Fruit fly (Drosophila melanogaster) whole organism, embryonic: ENCODE measurements around the gene Syt14.

Experiments used
- ATbp ChIP-seq: fragments of 200-800 bp; sonication (Bioruptor generic); optimal IDR thresholded peaks from 2 replicates; lab custom pipeline; 2017; ENCODE audit warnings: missing biosample characterization, mild to moderate bottlenecking, missing genetic modification characterization, missing genetic modification reagents
- Adf1 ChIP-seq: fragments of 200-800 bp; sonication (Bioruptor generic); IDR thresholded peaks from 2 replicates; pipeline ENCODE4 v1.3.6; 2022; ENCODE audit warnings: missing biosample characterization, missing genetic modification characterization
- BEAF-32 ChIP-seq: fragments of 200-800 bp; sonication (Bioruptor generic); optimal IDR thresholded peaks from 3 replicates; lab custom pipeline; 2017; ENCODE audit warnings: missing biosample characterization, missing genetic modification characterization, mild to moderate bottlenecking, moderate library complexity, missing genetic modification reagents
- CG10543 ChIP-seq: fragments of 200-800 bp; sonication (Bioruptor generic); optimal IDR thresholded peaks from 3 replicates; lab custom pipeline; 2017; ENCODE audit warnings: missing biosample characterization, mild to moderate bottlenecking, missing genetic modification characterization, moderate library complexity
- CG12071 ChIP-seq: fragments of 200-800 bp; sonication (Bioruptor generic); optimal IDR thresholded peaks from 3 replicates; lab custom pipeline; 2018; ENCODE audit warnings: missing biosample characterization, mild to moderate bottlenecking, missing genetic modification characterization
- CG15514 ChIP-seq: fragments of 200-800 bp; sonication (Bioruptor generic); optimal IDR thresholded peaks from 3 replicates; lab custom pipeline; 2017; ENCODE audit warnings: missing biosample characterization, missing genetic modification characterization, mild to moderate bottlenecking, moderate library complexity, missing genetic modification reagents
- CG17612 ChIP-seq: fragments of 200-800 bp; sonication (Bioruptor generic); IDR thresholded peaks from 2 replicates; pipeline ENCODE4 v1.3.6; 2022; ENCODE audit warnings: missing biosample characterization, missing genetic modification characterization
- CG18599 ChIP-seq: fragments of 200-800 bp; sonication (Bioruptor generic); optimal IDR thresholded peaks from 3 replicates; lab custom pipeline; 2017; ENCODE audit warnings: missing biosample characterization, missing genetic modification characterization, mild to moderate bottlenecking, moderate library complexity, missing genetic modification reagents
- CG3163 ChIP-seq: fragments of 200-800 bp; sonication (Bioruptor generic); optimal IDR thresholded peaks from 3 replicates; lab custom pipeline; 2016; ENCODE audit warnings: missing biosample characterization, missing genetic modification characterization
- CG32767 ChIP-seq: fragments of 200-800 bp; sonication (Bioruptor generic); IDR thresholded peaks from 2 replicates; pipeline ENCODE4 v1.3.6; 2022; ENCODE audit warnings: missing biosample characterization, missing genetic modification characterization
- CG4360 ChIP-seq: fragments of 200-800 bp; sonication (Bioruptor generic); IDR thresholded peaks from 2 replicates; pipeline ENCODE4 v1.3.6; 2022; ENCODE audit warnings: missing biosample characterization, missing genetic modification characterization
- CG6175 ChIP-seq: fragments of 200-800 bp; sonication (Bioruptor generic); IDR thresholded peaks from 3 replicates; pipeline ENCODE4 v1.3.6; 2022; ENCODE audit warnings: missing biosample characterization, missing genetic modification characterization
- CG7271 ChIP-seq: fragments of 200-800 bp; sonication (Bioruptor generic); optimal IDR thresholded peaks from 2 replicates; lab custom pipeline; 2018; ENCODE audit warnings: missing biosample characterization, mild to moderate bottlenecking, missing genetic modification characterization, moderate library complexity
- CG8290 ChIP-seq, 3 experiments: fragments of 200-800 bp; sonication (Bioruptor generic); optimal IDR thresholded peaks; 2 replicates each; lab custom pipeline; 2016 to 2019; ENCODE audit warnings: missing biosample characterization in 3 of 3, missing genetic modification characterization in 3 of 3, mild to moderate bottlenecking in 2 of 3, moderate library complexity in 1 of 3
- Deaf1 ChIP-seq: fragments of 200-800 bp; optimal IDR thresholded peaks from 3 replicates; lab custom pipeline; 2019; ENCODE audit warnings: missing biosample characterization, mild to moderate bottlenecking, missing genetic modification characterization, moderate library complexity
- HmgD ChIP-seq: fragments of 200-800 bp; sonication (Bioruptor generic); optimal IDR thresholded peaks from 3 replicates; lab custom pipeline; 2016; ENCODE audit warnings: missing biosample characterization, missing genetic modification characterization
- Hmr ChIP-seq: fragments of 200-800 bp; sonication (Bioruptor generic); optimal IDR thresholded peaks from 3 replicates; lab custom pipeline; 2017; ENCODE audit warnings: mild to moderate bottlenecking, missing biosample characterization, missing genetic modification reagents, missing genetic modification characterization
- Hr51 ChIP-seq, 2 experiments: fragments of 200-800 bp; sonication (Bioruptor generic); optimal IDR thresholded peaks; 2 replicates in 1 of 2; 3 replicates in 1 of 2; lab custom pipeline; 2016 to 2018; ENCODE audit warnings: missing biosample characterization in 2 of 2, missing genetic modification characterization in 2 of 2, mild to moderate bottlenecking in 1 of 2, moderate library complexity in 1 of 2
- Lhr ChIP-seq: fragments of 200-800 bp; sonication (Bioruptor generic); optimal IDR thresholded peaks from 3 replicates; lab custom pipeline; 2017; ENCODE audit warnings: mild to moderate bottlenecking, missing biosample characterization, missing genetic modification reagents, missing genetic modification characterization
- NfI ChIP-seq: fragments of 200-800 bp; sonication (Bioruptor generic); optimal IDR thresholded peaks from 3 replicates; lab custom pipeline; 2018; ENCODE audit warnings: missing biosample characterization, mild to moderate bottlenecking, missing genetic modification characterization, moderate library complexity
- Pdp1 ChIP-seq, 2 experiments: fragments of 200-800 bp; sonication (Bioruptor generic); optimal IDR thresholded peaks; 3 replicates each; lab custom pipeline; 2016; ENCODE audit warnings: missing biosample characterization in 2 of 2, missing genetic modification characterization in 2 of 2, mild to moderate bottlenecking in 1 of 2, moderate library complexity in 1 of 2
- Scr ChIP-seq: fragments of 200-800 bp; sonication (Bioruptor generic); IDR thresholded peaks from 2 replicates; pipeline ENCODE4 v1.3.6; 2022; ENCODE audit warnings: missing biosample characterization, missing genetic modification characterization; ENCODE audit not compliant: partially characterized antibody
- Side ChIP-seq: fragments of 200-800 bp; sonication (Bioruptor generic); optimal IDR thresholded peaks from 2 replicates; lab custom pipeline; 2016; ENCODE audit warnings: missing biosample characterization, missing genetic modification characterization
- Trl ChIP-seq, 3 experiments: fragments of >200 bp in 2 of 3; fragments of 200-800 bp in 1 of 3; sonication (Bioruptor generic) in 1 of 3; optimal IDR thresholded peaks; 2 replicates in 1 of 3; 3 replicates in 2 of 3; lab custom pipeline; 2016 to 2017; ENCODE audit warnings: missing biosample characterization in 1 of 3, missing genetic modification characterization in 1 of 3
- amos ChIP-seq: fragments of 200-800 bp; sonication (Bioruptor generic); IDR thresholded peaks from 2 replicates; pipeline ENCODE4 v1.3.6; 2022; ENCODE audit warnings: missing biosample characterization, missing genetic modification characterization; ENCODE audit not compliant: partially characterized antibody
- caup ChIP-seq: fragments of 200-800 bp; sonication (Bioruptor generic); optimal IDR thresholded peaks from 3 replicates; lab custom pipeline; 2017; ENCODE audit warnings: missing biosample characterization, mild to moderate bottlenecking, missing genetic modification characterization, moderate library complexity; ENCODE audit not compliant: severe bottlenecking
- chinmo ChIP-seq: fragments of 200-800 bp; sonication (Bioruptor generic); IDR thresholded peaks from 4 replicates; pipeline ENCODE4 v1.3.6; 2022; ENCODE audit warnings: missing biosample characterization, missing genetic modification characterization; ENCODE audit not compliant: partially characterized antibody
- crol ChIP-seq: fragments of 200-800 bp; sonication (Bioruptor generic); IDR thresholded peaks from 2 replicates; pipeline ENCODE4 v1.3.6; 2022; ENCODE audit warnings: missing biosample characterization, missing genetic modification characterization
- exex ChIP-seq: fragments of 200-800 bp; sonication (Bioruptor generic); optimal IDR thresholded peaks from 4 replicates; lab custom pipeline; 2018; ENCODE audit warnings: missing biosample characterization, mild to moderate bottlenecking, missing genetic modification characterization, moderate library complexity
- grn ChIP-seq: fragments of 200-800 bp; sonication (Bioruptor generic); optimal IDR thresholded peaks from 3 replicates; lab custom pipeline; 2017; ENCODE audit warnings: missing biosample characterization, missing genetic modification characterization
- gsb-n ChIP-seq: fragments of 200-800 bp; sonication (Bioruptor generic); optimal IDR thresholded peaks from 3 replicates; lab custom pipeline; 2018; ENCODE audit warnings: missing biosample characterization, mild to moderate bottlenecking, missing genetic modification characterization
- hkb ChIP-seq, 2 experiments: fragments of 200-800 bp in 1 of 2; fragments of >200 bp in 1 of 2; sonication (Bioruptor generic) in 1 of 2; IDR thresholded peaks in 1 of 2; optimal IDR thresholded peaks in 1 of 2; 2 replicates each; pipeline versions ENCODE4 v1.3.6 to Lab custom; 2017 to 2022; ENCODE audit warnings: missing biosample characterization in 1 of 2, missing genetic modification characterization in 1 of 2
- jigr1 ChIP-seq: fragments of 200-800 bp; sonication (Bioruptor generic); IDR thresholded peaks from 3 replicates; pipeline ENCODE4 v1.3.6; 2022; ENCODE audit warnings: missing biosample characterization, missing genetic modification characterization
- knrl ChIP-seq: fragments of 200-800 bp; sonication (Bioruptor generic); IDR thresholded peaks from 3 replicates; pipeline ENCODE4 v1.3.6; 2022; ENCODE audit warnings: missing biosample characterization, missing genetic modification characterization; ENCODE audit not compliant: partially characterized antibody
- lab ChIP-seq: fragments of 200-800 bp; sonication (Bioruptor generic); optimal IDR thresholded peaks from 3 replicates; lab custom pipeline; 2017; ENCODE audit warnings: missing biosample characterization, missing genetic modification characterization, mild to moderate bottlenecking, moderate library complexity, missing genetic modification reagents
- pb ChIP-seq: fragments of 200-800 bp; sonication (Bioruptor generic); optimal IDR thresholded peaks from 3 replicates; lab custom pipeline; 2016; ENCODE audit warnings: missing biosample characterization, missing genetic modification characterization
- pita ChIP-seq: fragments of 200-800 bp; sonication (Bioruptor generic); optimal IDR thresholded peaks from 2 replicates; lab custom pipeline; 2017; ENCODE audit warnings: missing biosample characterization, mild to moderate bottlenecking, missing genetic modification characterization
- sima ChIP-seq: fragments of 200-800 bp; sonication (Bioruptor generic); optimal IDR thresholded peaks from 2 replicates; lab custom pipeline; 2016; ENCODE audit warnings: missing biosample characterization, missing genetic modification characterization
- slou ChIP-seq: fragments of 200-800 bp; sonication (Bioruptor generic); optimal IDR thresholded peaks from 3 replicates; lab custom pipeline; 2016; ENCODE audit warnings: missing biosample characterization, missing genetic modification characterization
- so ChIP-seq: fragments of 200-800 bp; sonication (Bioruptor generic); IDR thresholded peaks from 3 replicates; pipeline ENCODE4 v1.3.6; 2022; ENCODE audit warnings: missing biosample characterization, missing genetic modification characterization
- unc-4 ChIP-seq: fragments of 200-800 bp; sonication (Bioruptor generic); IDR thresholded peaks from 2 replicates; pipeline ENCODE4 v1.3.6; 2022; ENCODE audit warnings: missing biosample characterization, missing genetic modification characterization; ENCODE audit not compliant: partially characterized antibody
- unpg ChIP-seq: fragments of 200-800 bp; sonication (Bioruptor generic); optimal IDR thresholded peaks from 3 replicates; lab custom pipeline; 2018; ENCODE audit warnings: missing biosample characterization, mild to moderate bottlenecking, missing genetic modification characterization, moderate library complexity
- yki ChIP-seq: fragments of >200 bp; optimal IDR thresholded peaks from 3 replicates; lab custom pipeline; 2018
- zen2 ChIP-seq: fragments of 200-800 bp; sonication (Bioruptor generic); IDR thresholded peaks from 3 replicates; pipeline ENCODE4 v1.3.6; 2022; ENCODE audit warnings: missing biosample characterization, missing genetic modification characterization; ENCODE audit not compliant: partially characterized antibody

Syt14 gene

DNA sequence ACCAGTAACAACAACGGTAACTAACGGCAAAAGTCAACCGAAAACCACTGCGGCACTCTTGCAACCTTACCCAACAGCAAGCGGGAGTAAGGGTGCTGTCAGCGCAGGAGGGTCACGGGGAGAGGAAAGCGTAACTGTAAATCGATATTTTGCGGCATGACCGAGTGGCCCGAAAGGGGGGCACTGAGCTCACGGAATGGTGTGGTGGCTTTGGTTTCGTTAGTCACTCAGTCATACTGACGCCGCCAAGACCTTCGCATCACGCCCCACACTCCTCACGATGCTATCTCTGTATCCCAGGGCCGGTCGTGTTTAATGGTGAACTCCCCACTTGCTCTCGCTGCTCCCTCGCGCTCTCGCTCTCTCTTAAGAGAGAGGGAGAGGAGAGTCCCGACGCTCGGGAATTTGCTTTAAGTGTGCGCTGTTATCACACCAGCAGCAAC lies 41.8 kb upstream of the Syt14 start (continued):
- TF ChIP-seq jigr1, result no peak
- TF ChIP-seq pita (GFP tag; lab: Kevin White, UChicago), result no peak
- TF ChIP-seq gsb-n (tag; lab: Kevin White, UChicago), result no peak
- 0 out of 2 replicates have a peak, but pooled peaks have one; percentile 19 for TF ChIP-seq amos
- no peak for TF ChIP-seq exex (tag; lab: Kevin White, UChicago)
- TF ChIP-seq so (GFP tag; lab: Robert Waterston, UW), result 0 out of 3 replicates have a peak, but pooled peaks have one; percentile 31
- 0 out of 3 replicates have a peak, but pooled peaks have one; percentile 21 for TF ChIP-seq zen2
- TF ChIP-seq CG17612 (GFP tag; lab: Robert Waterston, UW), result no peak
- no peak for TF ChIP-seq hkb (optimal IDR thresholded peaks at IDR 0.05; lab: Kevin White, UChicago)
- TF ChIP-seq hkb (GFP tag; IDR thresholded peaks at IDR 0.05; lab: Robert Waterston, UW), result peak; percentile 65
- peak; percentile 10 for TF ChIP-seq NfI (GFP tag; lab: Kevin White, UChicago)
- TF ChIP-seq unc-4 (GFP tag; lab: Robert Waterston, UW), result no peak
- no peak for TF ChIP-seq slou (GFP tag; lab: Kevin White, UChicago)
- peak in 1 of 2 experiments; percentile 54 for TF ChIP-seq Hr51 (GFP tag; optimal IDR thresholded peaks at IDR 0.05; lab: Kevin White, UChicago)
- TF ChIP-seq CG15514 (GFP tag; lab: Kevin White, UChicago), result no peak
- TF ChIP-seq Pdp1 (GFP tag; optimal IDR thresholded peaks at IDR 0.05; lab: Kevin White, UChicago), result peak in 1 of 2 experiments; percentile 0
- TF ChIP-seq CG8290 (GFP tag; optimal IDR thresholded peaks at IDR 0.05; lab: Kevin White, UChicago), result no peak
- peak in 1 of 2 experiments; percentile 40 for TF ChIP-seq CG8290 (tag; optimal IDR thresholded peaks at IDR 0.05; lab: Kevin White, UChicago)
- peak; percentile 69; the same call in 1 of the 3 replicates for TF ChIP-seq CG6175 (GFP tag; lab: Robert Waterston, UW)
- TF ChIP-seq Hmr, result peak; percentile 55
- no peak for TF ChIP-seq CG7271
- TF ChIP-seq knrl (GFP tag; lab: Robert Waterston, UW), result 0 out of 3 replicates have a peak, but pooled peaks have one; percentile 26
- TF ChIP-seq sima (GFP tag; lab: Kevin White, UChicago), result no peak
- TF ChIP-seq ATbp, result no peak
- TF ChIP-seq CG3163 (GFP tag; lab: Kevin White, UChicago), result no peak
- no peak for TF ChIP-seq HmgD (GFP tag; lab: Kevin White, UChicago)
- TF ChIP-seq BEAF-32, result peak; percentile 21
- TF ChIP-seq caup (GFP tag; lab: Kevin White, UChicago), result peak; percentile 2
- peak; percentile 88 for TF ChIP-seq Deaf1 (tag; lab: Kevin White, UChicago)
- peak; percentile 7 for TF ChIP-seq Lhr (GFP tag; lab: Kevin White, UChicago)
- peak; percentile 51 for TF ChIP-seq grn
- TF ChIP-seq unpg (GFP tag; lab: Kevin White, UChicago), result no peak
- TF ChIP-seq CG10543 (GFP tag; lab: Kevin White, UChicago), result peak; percentile 72
- TF ChIP-seq CG4360 (GFP tag; lab: Robert Waterston, UW), result peak; percentile 52; the same call in 1 of the 2 replicates
- TF ChIP-seq chinmo (GFP tag; lab: Robert Waterston, UW), result peak; percentile 75; the same call in 1 of the 4 replicates
- TF ChIP-seq CG32767 (GFP tag; lab: Robert Waterston, UW), result no peak
- peak; percentile 71 to 77 for TF ChIP-seq Trl (optimal IDR thresholded peaks at IDR 0.05; lab: Kevin White, UChicago)
- no peak for TF ChIP-seq Trl (GFP tag; optimal IDR thresholded peaks at IDR 0.05; lab: Kevin White, UChicago)
- TF ChIP-seq Adf1 (GFP tag; lab: Robert Waterston, UW), result peak; percentile 61; the same call in 1 of the 2 replicates
- TF ChIP-seq CG12071 (GFP tag; lab: Kevin White, UChicago), result peak; percentile 27
- TF ChIP-seq CG18599 (GFP tag; lab: Kevin White, UChicago), result peak; percentile 41
- peak; percentile 27 for TF ChIP-seq yki (lab: Kevin White, UChicago)
- TF ChIP-seq Scr (GFP tag; lab: Robert Waterston, UW), result 0 out of 2 replicates have a peak, but pooled peaks have one; percentile 25
- TF ChIP-seq Side (GFP tag; lab: Kevin White, UChicago), result no peak
- TF ChIP-seq lab (GFP tag; lab: Kevin White, UChicago), result peak; percentile 50
- peak; percentile 91 for TF ChIP-seq crol (GFP tag; lab: Robert Waterston, UW)
- peak; percentile 10 for TF ChIP-seq pb (GFP tag; lab: Kevin White, UChicago)
- TF ChIP-seq, all 482 proteins: peak for 48
